Worm (Caenorhabditis elegans): ENCODE results near the gene sqst-4.

- TF ChIP-seq scrt-1 (GFP tag; IDR thresholded peaks at IDR 0.05) (no peak), ceh-36 (tag; optimal IDR thresholded peaks at IDR 0.05) (no peak), F13C5.2 (tag; optimal IDR thresholded peaks at IDR 0.05) (no peak), hnd-1 (tag; optimal IDR thresholded peaks at IDR 0.05) (no peak), tbx-37 (GFP tag; conservative IDR thresholded peaks at IDR 0.05) (no peak), ama-1 (optimal IDR thresholded peaks at IDR 0.05) (no peak), hmbx-1 (tag; optimal IDR thresholded peaks at IDR 0.05) (no peak), hmg-4 (GFP tag; optimal IDR thresholded peaks at IDR 0.05) (no peak), flt-1 (GFP tag; IDR thresholded peaks at IDR 0.05) (no peak), pes-1 (GFP tag; IDR thresholded peaks at IDR 0.05) (no peak), sea-1 (GFP tag; conservative IDR thresholded peaks at IDR 0.05) (no peak), tbx-11 (GFP tag; IDR thresholded peaks at IDR 0.05) (no peak)
These were observed 39.5 kb downstream of the sqst-4 start, which contains the start of gene F36D3.16 for ce11 chrV:16527796-16528195.

Measured in whole organism, early embryonic.